Fruit fly (Drosophila melanogaster): ENCODE results near the gene CG17267.

Gene CG17267

DNA sequence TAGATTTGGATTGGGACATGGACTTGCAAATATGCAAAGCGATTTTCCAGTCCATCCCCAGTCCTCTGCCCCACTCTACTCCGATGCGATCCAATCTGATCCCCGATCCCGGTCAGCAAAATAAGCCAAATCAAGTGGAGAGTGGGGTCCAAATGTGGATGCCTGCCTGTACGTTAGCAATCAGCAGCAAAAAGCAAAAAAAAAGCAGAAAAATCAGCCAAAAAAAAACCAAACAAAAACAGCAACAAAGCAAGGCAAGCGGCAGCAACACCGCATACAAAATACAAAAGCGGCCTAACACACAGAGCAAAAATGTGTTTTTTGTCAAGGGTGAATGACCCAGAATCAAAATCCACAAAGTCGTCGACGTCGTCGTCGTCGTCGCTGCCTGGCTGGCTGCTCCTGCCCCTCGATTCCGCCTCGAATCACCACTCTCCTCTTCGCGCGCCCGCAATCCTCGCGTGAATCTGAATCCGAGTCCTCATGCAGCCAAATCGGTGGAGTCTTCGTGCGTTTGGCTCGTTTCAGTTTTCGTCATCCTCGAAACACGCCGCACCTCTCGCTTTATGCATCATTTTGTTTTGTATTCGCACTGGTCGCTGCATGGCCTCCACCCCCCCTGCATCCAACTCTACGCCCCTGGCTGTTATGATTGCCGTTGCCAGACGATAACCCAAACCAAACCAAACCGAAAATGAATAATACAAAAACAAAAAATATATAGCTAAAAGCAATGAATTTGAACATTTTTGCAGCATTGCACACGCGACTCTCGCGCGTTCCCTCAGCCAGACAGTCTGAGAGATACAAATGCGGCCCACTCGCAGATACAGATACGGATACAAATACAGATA lies 26.6 kb upstream of the CG17267 start:
- TF ChIP-seq vri (GFP tag; optimal IDR thresholded peaks at IDR 0.05) (peak; percentile 92), ss (GFP tag; optimal IDR thresholded peaks at IDR 0.05) (peak in 1 of 2 experiments; percentile 5), CG34406 (GFP tag; optimal IDR thresholded peaks at IDR 0.05) (no peak), Eip78C (GFP tag) (peak; percentile 81), CG3919 (GFP tag; optimal IDR thresholded peaks at IDR 0.05) (no peak), Blimp-1 (GFP tag; optimal IDR thresholded peaks at IDR 0.05) (peak; percentile 7), CG15336 (GFP tag; IDR thresholded peaks at IDR 0.05) (peak; percentile 33; the same call in 1 of the 2 replicates), Sox102F (GFP tag; optimal IDR thresholded peaks at IDR 0.05) (peak; percentile 46), Sox14 (GFP tag; optimal IDR thresholded peaks at IDR 0.05) (peak; percentile 40), Hr39 (GFP tag; optimal IDR thresholded peaks at IDR 0.05) (peak; percentile 56), CG6163 (GFP tag; IDR thresholded peaks at IDR 0.05) (no peak; the same call in 2 of the 3 replicates), CG16779 (tag; optimal IDR thresholded peaks at IDR 0.05) (peak; percentile 10), dsx (GFP tag; optimal IDR thresholded peaks at IDR 0.05; ENCODE audit: poor library complexity, severe bottlenecking) (peak; percentile 84), Eip93F (GFP tag; optimal IDR thresholded peaks at IDR 0.05) (peak; percentile 31), CG6792 (GFP tag; optimal IDR thresholded peaks at IDR 0.05) (peak; percentile 41), salr (GFP tag; optimal IDR thresholded peaks at IDR 0.05) (peak in 1 of 2 experiments; percentile 61), lz (GFP tag; optimal IDR thresholded peaks at IDR 0.05) (peak; percentile 58), Lpt (GFP tag; optimal IDR thresholded peaks at IDR 0.05) (peak; percentile 54), eg (GFP tag; IDR thresholded peaks at IDR 0.05) (peak; percentile 76), CG6276 (GFP tag; optimal IDR thresholded peaks at IDR 0.05) (peak; percentile 87), Met (GFP tag; optimal IDR thresholded peaks at IDR 0.05) (peak; percentile 69), svp (GFP tag) (peak; percentile 98), Ets21C (GFP tag; optimal IDR thresholded peaks at IDR 0.05) (peak; percentile 59), topi (GFP tag; optimal IDR thresholded peaks at IDR 0.05) (peak; percentile 41), acj6 (GFP tag; optimal IDR thresholded peaks at IDR 0.05) (no peak), CG10669 (GFP tag; optimal IDR thresholded peaks at IDR 0.05) (no peak), CG11902 (GFP tag; optimal IDR thresholded peaks at IDR 0.05) (no peak), CG6854 (GFP tag; optimal IDR thresholded peaks at IDR 0.05) (peak; percentile 79), CG8119 (GFP tag; IDR thresholded peaks at IDR 0.05) (peak; percentile 48), CG8319 (GFP tag; optimal IDR thresholded peaks at IDR 0.05) (peak; percentile 18), Smox (GFP tag; optimal IDR thresholded peaks at IDR 0.05) (peak; percentile 45), Eip75B (GFP tag; optimal IDR thresholded peaks at IDR 0.05) (peak; percentile 42), CG31627 (GFP tag; optimal IDR thresholded peaks at IDR 0.05) (peak; percentile 58), CG32006 (GFP tag; optimal IDR thresholded peaks at IDR 0.05) (no peak), cyc (GFP tag; optimal IDR thresholded peaks at IDR 0.05) (peak; percentile 59), esn (GFP tag; optimal IDR thresholded peaks at IDR 0.05) (peak; percentile 65), achi (GFP tag; optimal IDR thresholded peaks at IDR 0.05) (no peak)

DNA sequence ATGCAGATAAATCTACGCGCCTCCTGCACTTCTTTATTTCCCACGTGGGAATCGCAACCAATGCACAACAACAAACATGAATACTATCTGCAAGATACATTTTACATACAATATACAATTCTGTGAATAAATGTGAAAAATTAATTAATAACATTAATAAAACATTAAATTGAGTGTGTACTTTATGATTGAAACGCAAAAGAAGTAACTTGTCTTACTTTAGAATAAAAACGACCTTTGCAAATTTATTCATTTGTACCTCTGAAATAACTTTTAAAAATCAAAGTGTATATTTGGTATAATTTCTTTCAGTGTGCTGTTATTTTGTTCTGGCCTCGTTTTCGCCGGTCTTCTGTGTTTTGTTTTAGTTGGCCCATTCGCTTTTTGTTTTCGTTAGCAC lies 25.2 kb upstream of the CG17267 start:
- TF ChIP-seq OdsH (GFP tag; optimal IDR thresholded peaks at IDR 0.05) (peak; percentile 73), Lpt (GFP tag; optimal IDR thresholded peaks at IDR 0.05) (peak; percentile 21), CG1621 (tag; optimal IDR thresholded peaks at IDR 0.05) (no peak), dac (GFP tag; optimal IDR thresholded peaks at IDR 0.05) (no peak), salr (GFP tag; optimal IDR thresholded peaks at IDR 0.05) (peak; percentile 11 to 69), Blimp-1 (GFP tag; optimal IDR thresholded peaks at IDR 0.05) (peak; percentile 61), esn (GFP tag; optimal IDR thresholded peaks at IDR 0.05) (peak; percentile 85), lz (GFP tag; optimal IDR thresholded peaks at IDR 0.05) (peak; percentile 63), CG6854 (GFP tag; optimal IDR thresholded peaks at IDR 0.05) (peak; percentile 55), pdm3 (GFP tag; optimal IDR thresholded peaks at IDR 0.05) (peak; percentile 71), CG34406 (GFP tag; optimal IDR thresholded peaks at IDR 0.05) (peak; percentile 69), CG10669 (GFP tag; optimal IDR thresholded peaks at IDR 0.05) (peak; percentile 59), CG3032 (tag; optimal IDR thresholded peaks at IDR 0.05) (peak; percentile 69), CG7368 (GFP tag; optimal IDR thresholded peaks at IDR 0.05) (peak; percentile 61), CG4318 (GFP tag; optimal IDR thresholded peaks at IDR 0.05) (no peak), svp (GFP tag) (peak; percentile 79), achi (GFP tag; optimal IDR thresholded peaks at IDR 0.05) (peak; percentile 70), Hr4 (GFP tag; optimal IDR thresholded peaks at IDR 0.05) (peak; percentile 57), CG9139 (GFP tag; optimal IDR thresholded peaks at IDR 0.05) (peak; percentile 43), CG32006 (GFP tag; optimal IDR thresholded peaks at IDR 0.05) (peak; percentile 70), fkh (GFP tag; optimal IDR thresholded peaks at IDR 0.05) (no peak), Hr39 (GFP tag; optimal IDR thresholded peaks at IDR 0.05) (peak; percentile 72), CG8319 (GFP tag; optimal IDR thresholded peaks at IDR 0.05) (peak; percentile 68), CG11902 (GFP tag; optimal IDR thresholded peaks at IDR 0.05) (peak; percentile 12), spab (GFP tag; optimal IDR thresholded peaks at IDR 0.05) (peak; percentile 68)

Data from whole organism, prepupa.